Worm (Caenorhabditis elegans) whole organism, L4 larva: ENCODE data around the gene elo-8.
A peak's percentile ranks its signal among the peaks of the same experiment; 100 is the strongest.

ENCODE experiments used
- F44E2.7 ChIP-seq: fragments of 200-800 bp; sonication (Bioruptor generic); IDR thresholded peaks from 2 replicates; pipeline ENCODE4 v2.1.2; 2022; ENCODE audit warnings: missing genetic modification characterization, missing compliant biosample characterization
- R02D3.7 ChIP-seq: fragments of 150-350 bp; sonication (generic microtip); optimal IDR thresholded peaks from 3 replicates; lab custom pipeline; 2014; ENCODE audit warnings: missing biosample characterization, missing genetic modification characterization
- Y75B8A.6 ChIP-seq: fragments of 200-800 bp; sonication (Bioruptor generic); IDR thresholded peaks from 2 replicates; pipeline ENCODE4 v1.3.6; 2022; ENCODE audit warnings: missing genetic modification reagents, missing genetic modification characterization, missing compliant biosample characterization
- aha-1 ChIP-seq: fragments of 150-350 bp; peaks from one replicate; lab custom pipeline; 2014; ENCODE audit warnings: missing biosample characterization, missing genetic modification characterization
- attf-4 ChIP-seq: sonication (generic microtip); optimal IDR thresholded peaks from 3 replicates; lab custom pipeline; 2017; ENCODE audit warnings: missing biosample characterization, missing genetic modification characterization
- cey-2 ChIP-seq: sonication (generic microtip); optimal IDR thresholded peaks from 3 replicates; lab custom pipeline; 2017; ENCODE audit warnings: missing genetic modification characterization, mild to moderate bottlenecking, missing compliant biosample characterization, antibody characterized with exemption, borderline replicate concordance; ENCODE audit not compliant: insufficient read depth
- daf-16 ChIP-seq, 3 experiments: sonication (generic microtip); optimal IDR thresholded peaks; 2 replicates each; lab custom pipeline; 2016 to 2017; ENCODE audit warnings: missing genetic modification characterization in 3 of 3, missing genetic modification reagents in 3 of 3, mild to moderate bottlenecking in 2 of 3, missing compliant biosample characterization in 2 of 3, missing biosample characterization in 1 of 3, moderate library complexity in 1 of 3
- dmd-6 ChIP-seq: fragments of 200-800 bp; sonication (Bioruptor generic); IDR thresholded peaks from 2 replicates; pipeline ENCODE4 v1.3.6; 2022; ENCODE audit warnings: missing genetic modification reagents, missing genetic modification characterization, missing compliant biosample characterization
- dmd-8 ChIP-seq: fragments of 200-800 bp; sonication (Bioruptor generic); IDR thresholded peaks from 2 replicates; pipeline ENCODE4 v1.3.6; 2022; ENCODE audit warnings: missing genetic modification characterization, missing compliant biosample characterization
- dve-1 ChIP-seq: sonication (generic microtip); optimal IDR thresholded peaks from 2 replicates; lab custom pipeline; 2017; ENCODE audit warnings: antibody characterized with exemption, mild to moderate bottlenecking, missing genetic modification characterization, missing compliant biosample characterization; ENCODE audit not compliant: insufficient read depth
- hlh-11 ChIP-seq: fragments of 200-800 bp; sonication (Bioruptor generic); optimal IDR thresholded peaks from 2 replicates; lab custom pipeline; 2018; ENCODE audit warnings: mild to moderate bottlenecking, missing genetic modification characterization, missing compliant biosample characterization
- hlh-30 ChIP-seq: sonication (generic microtip); optimal IDR thresholded peaks from 2 replicates; lab custom pipeline; 2017; ENCODE audit warnings: antibody characterized with exemption, mild to moderate bottlenecking, missing genetic modification characterization, missing compliant biosample characterization; ENCODE audit not compliant: insufficient read depth
- lim-7 ChIP-seq: fragments of 200-800 bp; sonication (Bioruptor generic); IDR thresholded peaks from 2 replicates; pipeline ENCODE4 v1.3.6; 2022; ENCODE audit warnings: missing genetic modification characterization, missing compliant biosample characterization
- lin-1 ChIP-seq: fragments of 200-800 bp; sonication (Bioruptor generic); IDR thresholded peaks from 2 replicates; pipeline ENCODE4 v1.3.6; 2022; ENCODE audit warnings: missing genetic modification reagents, missing genetic modification characterization, missing compliant biosample characterization
- mes-2 ChIP-seq: sonication (generic microtip); optimal IDR thresholded peaks from 2 replicates; lab custom pipeline; 2016; ENCODE audit warnings: missing genotype, mild to moderate bottlenecking, missing genetic modification characterization, missing compliant biosample characterization; ENCODE audit not compliant: poor library complexity, severe bottlenecking
- mxl-3 ChIP-seq: fragments of 200-800 bp; sonication (Bioruptor generic); optimal IDR thresholded peaks from 2 replicates; lab custom pipeline; 2018; ENCODE audit warnings: mild to moderate bottlenecking, missing genetic modification characterization, missing compliant biosample characterization
- nhr-11 ChIP-seq: fragments of 150-350 bp; optimal IDR thresholded peaks from 2 replicates; lab custom pipeline; 2014; ENCODE audit warnings: missing biosample characterization, missing genetic modification characterization
- nhr-111 ChIP-seq: fragments of 200-800 bp; sonication (Bioruptor generic); optimal IDR thresholded peaks from 2 replicates; lab custom pipeline; 2018; ENCODE audit warnings: mild to moderate bottlenecking, missing genetic modification characterization, missing compliant biosample characterization
- nhr-28 ChIP-seq: fragments of 150-350 bp; optimal IDR thresholded peaks from 2 replicates; lab custom pipeline; 2014; ENCODE audit warnings: missing biosample characterization, missing genetic modification characterization
- nhr-76 ChIP-seq: fragments of 150-350 bp; optimal IDR thresholded peaks from 2 replicates; lab custom pipeline; 2014; ENCODE audit warnings: missing biosample characterization, missing genetic modification characterization
- pha-4 ChIP-seq, 2 experiments: fragments of 150-350 bp in 1 of 2; fragments of 200-800 bp in 1 of 2; sonication (Bioruptor generic) in 1 of 2; IDR thresholded peaks in 1 of 2; optimal IDR thresholded peaks in 1 of 2; 2 replicates each; pipeline versions ENCODE4 v1.3.6 to Lab custom; 2014 to 2022; ENCODE audit warnings: missing genetic modification characterization in 2 of 2, missing genetic modification reagents in 2 of 2, missing biosample characterization in 1 of 2, missing compliant biosample characterization in 1 of 2
- pqm-1 ChIP-seq: sonication (generic microtip); optimal IDR thresholded peaks from 2 replicates; lab custom pipeline; 2017; ENCODE audit warnings: missing biosample characterization, missing genetic modification characterization
- rbr-2 ChIP-seq: sonication (generic microtip); optimal IDR thresholded peaks from 2 replicates; lab custom pipeline; 2016; ENCODE audit warnings: missing genotype, missing genetic modification characterization, missing compliant biosample characterization
- set-16 ChIP-seq: fragments of 200-800 bp; sonication (Bioruptor generic); IDR thresholded peaks from 2 replicates; pipeline ENCODE4 v1.3.6; 2022; ENCODE audit warnings: missing genetic modification reagents, missing genetic modification characterization, missing compliant biosample characterization
- skn-1 ChIP-seq: fragments of 150-350 bp; optimal IDR thresholded peaks from 2 replicates; lab custom pipeline; 2014; ENCODE audit warnings: missing biosample characterization, missing genetic modification characterization
- snpc-1.2 ChIP-seq: fragments of 200-800 bp; sonication (Bioruptor generic); IDR thresholded peaks from 2 replicates; pipeline ENCODE4 v1.3.6; 2022; ENCODE audit warnings: missing genetic modification reagents, missing genetic modification characterization, missing compliant biosample characterization
- spr-3 ChIP-seq: fragments of 200-800 bp; sonication (Bioruptor generic); optimal IDR thresholded peaks from 2 replicates; lab custom pipeline; 2018; ENCODE audit warnings: mild to moderate bottlenecking, missing genetic modification characterization, missing compliant biosample characterization
- tra-1 ChIP-seq: fragments of 200-800 bp; sonication (Bioruptor generic); IDR thresholded peaks from 2 replicates; pipeline ENCODE4 v1.3.6; 2022; ENCODE audit warnings: missing genetic modification reagents, missing genetic modification characterization, missing compliant biosample characterization
- unc-62 ChIP-seq, 3 experiments: fragments of 150-350 bp in 1 of 3; sonication (generic microtip); optimal IDR thresholded peaks in 2 of 3; peaks in 1 of 3; 1 replicate in 1 of 3; 2 replicates in 2 of 3; lab custom pipeline; 2014 to 2017; ENCODE audit warnings: missing biosample characterization in 3 of 3, missing genetic modification characterization in 3 of 3, missing genetic modification reagents in 3 of 3, missing genotype in 1 of 3
- vab-7 ChIP-seq: fragments of 200-800 bp; sonication (Bioruptor generic); IDR thresholded peaks from 2 replicates; pipeline ENCODE4 v1.3.6; 2022; ENCODE audit warnings: missing genetic modification reagents, missing genetic modification characterization, missing compliant biosample characterization
- zag-1 ChIP-seq: fragments of 150-350 bp; optimal IDR thresholded peaks from 2 replicates; lab custom pipeline; 2014; ENCODE audit warnings: missing biosample characterization, missing genetic modification characterization
- zip-11 ChIP-seq: fragments of 200-800 bp; sonication (Bioruptor generic); IDR thresholded peaks from 2 replicates; pipeline ENCODE4 v1.3.6; 2022; ENCODE audit warnings: missing genetic modification characterization, missing compliant biosample characterization

Gene elo-8

DNA sequence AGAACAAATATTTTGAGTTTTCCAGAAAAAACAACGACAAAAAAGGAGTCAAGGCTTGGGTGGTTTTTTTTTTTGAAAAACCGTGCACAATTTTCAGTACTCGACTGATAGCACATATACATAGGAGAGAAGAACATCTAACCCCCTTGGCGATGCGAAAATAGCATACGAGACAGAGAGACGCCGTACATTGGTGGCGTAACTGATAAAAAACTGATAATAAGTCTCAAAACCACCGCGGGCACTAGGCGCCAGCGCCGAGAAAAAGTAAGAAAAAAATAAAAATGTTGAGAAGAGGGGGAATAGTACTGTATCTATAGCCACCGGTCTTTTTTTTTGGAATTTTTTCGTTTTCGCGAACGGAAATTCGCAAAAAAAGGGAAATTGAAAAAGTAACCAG, 36.3 kb downstream of the elo-8 start (continued):
- no peak for TF ChIP-seq dmd-8 (GFP tag; lab: Robert Waterston, UW)

DNA sequence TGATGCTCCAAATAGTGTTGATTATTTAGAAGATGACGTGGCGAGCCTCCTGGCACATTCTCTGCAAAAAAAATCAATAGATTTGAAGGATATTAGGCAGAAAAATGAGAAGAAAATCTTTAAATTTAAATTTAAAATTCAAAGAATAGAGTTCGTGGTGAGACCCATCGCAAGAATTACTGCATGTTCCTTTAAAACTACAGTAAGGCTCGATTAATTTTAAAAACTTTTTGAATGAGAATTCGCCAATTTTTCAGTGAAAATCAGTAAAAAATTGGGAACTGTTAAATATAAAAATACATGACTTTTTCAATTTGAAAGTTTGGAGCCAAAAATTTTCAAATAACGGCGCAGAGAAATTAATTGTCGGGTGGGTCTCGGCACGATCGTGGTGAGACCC, 36.7 kb downstream of the elo-8 start, which contains the start of gene tra-1:
Gene tra-1 (minus strand): TSS at position 62 of the 400 bp plus-strand sequence.
- peak; percentile 83 for TF ChIP-seq aha-1 (tag; lab: Kevin White, UChicago)
- TF ChIP-seq cey-2 (tag; lab: Kevin White, UChicago), result no peak

DNA sequence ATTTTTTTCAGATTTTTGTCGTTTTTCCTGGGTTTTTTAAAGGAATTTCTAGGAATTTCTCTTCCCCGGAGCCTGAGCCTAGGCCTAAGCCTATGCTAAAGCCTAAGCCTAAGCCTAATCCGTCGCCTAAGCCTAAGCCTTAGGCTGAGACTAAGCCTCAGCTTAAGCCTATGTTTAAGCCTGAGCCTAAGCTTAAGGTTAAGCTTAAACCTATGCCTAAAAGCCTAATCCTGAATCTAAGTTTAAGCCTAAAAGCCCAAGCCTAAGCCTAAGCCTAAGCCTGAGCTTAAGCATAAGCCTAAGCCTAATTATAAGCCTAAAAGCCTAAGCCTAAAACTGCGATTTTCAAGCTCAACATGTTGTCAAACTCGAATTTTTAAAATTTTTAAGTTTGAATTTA, 37.7 kb downstream of the elo-8 start:
- TF ChIP-seq pqm-1 (tag; lab: Kevin White, UChicago) (no peak), daf-16 (GFP tag; optimal IDR thresholded peaks at IDR 0.05; lab: Kevin White, UChicago) (no peak), daf-16 (tag; optimal IDR thresholded peaks at IDR 0.05; lab: Kevin White, UChicago) (no peak), R02D3.7 (tag; lab: Kevin White, UChicago) (no peak), snpc-1.2 (GFP tag; lab: Robert Waterston, UW) (no peak), spr-3 (GFP tag; lab: Kevin White, UChicago) (no peak), cey-2 (tag; lab: Kevin White, UChicago) (no peak), nhr-76 (no peak), F44E2.7 (GFP tag; lab: Robert Waterston, UW) (peak; percentile 6; the same call in 1 of the 2 replicates), aha-1 (tag; lab: Kevin White, UChicago) (peak; percentile 19), lin-1 (GFP tag; lab: Robert Waterston, UW) (no peak), mes-2 (no peak)

DNA sequence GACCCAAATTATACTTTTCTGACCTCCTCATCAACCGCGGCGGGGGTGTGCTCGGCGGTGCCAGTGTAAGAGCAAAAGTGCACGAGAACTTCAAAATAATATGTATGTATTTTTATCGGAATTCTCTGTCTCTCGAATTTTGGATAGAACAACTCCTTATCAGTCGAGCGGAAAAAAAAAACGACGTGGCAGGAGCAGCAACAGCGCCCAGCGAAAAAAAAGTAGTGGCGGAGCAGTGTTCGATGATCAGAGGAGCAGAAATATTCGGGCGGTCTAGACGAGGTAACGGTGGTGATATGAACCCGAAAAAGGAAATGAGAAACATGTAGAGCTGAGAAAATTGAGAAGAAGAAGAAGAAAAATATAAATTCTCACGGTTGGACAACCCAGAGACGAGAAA, 38.6 kb downstream of the elo-8 start:
- TF ChIP-seq vab-7 (no peak), pha-4 (GFP tag; IDR thresholded peaks at IDR 0.05; lab: Robert Waterston, UW) (0 out of 2 replicates have a peak, but pooled peaks have one; percentile 7), pha-4 (tag; optimal IDR thresholded peaks at IDR 0.05; lab: Kevin White, UChicago) (no peak), daf-16 (GFP tag; optimal IDR thresholded peaks at IDR 0.05; lab: Kevin White, UChicago) (no peak), daf-16 (tag; optimal IDR thresholded peaks at IDR 0.05; lab: Kevin White, UChicago) (peak; percentile 72), nhr-111 (GFP tag; lab: Kevin White, UChicago) (no peak), pqm-1 (tag; lab: Kevin White, UChicago) (peak; percentile 29), dve-1 (peak; percentile 55), nhr-28 (tag; lab: Kevin White, UChicago) (peak; percentile 47), hlh-11 (tag; lab: Kevin White, UChicago) (peak; percentile 31), mes-2 (peak; percentile 16), zip-11 (no peak), tra-1 (0 out of 2 replicates have a peak, but pooled peaks have one; percentile 27)

DNA sequence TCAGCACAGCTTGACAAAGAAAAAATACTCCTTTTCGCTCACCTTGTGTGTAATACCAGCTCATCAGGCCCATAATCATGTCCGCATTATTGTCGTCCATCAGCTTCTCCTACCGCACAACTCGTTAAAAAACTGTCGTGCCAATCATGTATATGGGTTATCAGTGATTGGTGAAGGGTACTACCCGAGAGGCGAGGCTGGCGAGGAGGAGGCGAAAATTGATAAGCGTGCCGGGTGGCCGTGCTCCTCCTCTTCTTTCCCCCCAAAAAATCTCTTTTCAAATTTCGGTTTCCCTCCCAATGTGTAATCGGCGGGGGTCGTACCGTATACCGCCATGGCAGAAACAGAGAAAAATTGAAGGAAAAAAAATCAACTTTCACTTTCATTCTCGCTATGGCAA, 43.7 kb downstream of the elo-8 start:
- TF ChIP-seq nhr-76 (no peak), skn-1 (no peak), F44E2.7 (GFP tag; lab: Robert Waterston, UW) (no peak), rbr-2 (tag; lab: Kevin White, UChicago) (no peak), set-16 (GFP tag; lab: Robert Waterston, UW) (0 out of 2 replicates have a peak, but pooled peaks have one; percentile 12), lim-7 (no peak), tra-1 (peak; percentile 56; the same call in 1 of the 2 replicates), Y75B8A.6 (GFP tag; lab: Robert Waterston, UW) (no peak), dmd-6 (peak; percentile 31; the same call in 1 of the 2 replicates), pqm-1 (tag; lab: Kevin White, UChicago) (peak; percentile 48), nhr-28 (tag; lab: Kevin White, UChicago) (peak; percentile 16), daf-16 (GFP tag; optimal IDR thresholded peaks at IDR 0.05; lab: Kevin White, UChicago) (no peak), daf-16 (tag; optimal IDR thresholded peaks at IDR 0.05; lab: Kevin White, UChicago) (peak; percentile 7), mxl-3 (GFP tag; lab: Kevin White, UChicago) (no peak), nhr-11 (tag; lab: Kevin White, UChicago) (no peak), unc-62 (GFP tag; optimal IDR thresholded peaks at IDR 0.05 in 1 of 2; lab: Kevin White, UChicago) (peak in 1 of 2 experiments; percentile 25), unc-62 (tag; optimal IDR thresholded peaks at IDR 0.05; lab: Kevin White, UChicago) (no peak), zag-1 (no peak), hlh-30 (tag; lab: Kevin White, UChicago) (no peak), lin-1 (GFP tag; lab: Robert Waterston, UW) (peak; percentile 21; the same call in 1 of the 2 replicates), attf-4 (tag; lab: Kevin White, UChicago) (no peak)
